Worm (Caenorhabditis elegans) whole organism, young adult: Measurements from ENCODE around the gene enol-1.

Experiments
- B0035.1 ChIP-seq: sonication (generic microtip); optimal IDR thresholded peaks from 2 replicates; lab custom pipeline; 2016; ENCODE audit warnings: missing genetic modification characterization, mild to moderate bottlenecking, missing compliant biosample characterization, missing genotype, missing genetic modification reagents
- F33H1.4 ChIP-seq: fragments of 200-800 bp; sonication (Bioruptor generic); IDR thresholded peaks from 2 replicates; pipeline ENCODE4 v1.3.6; 2022; ENCODE audit warnings: missing genetic modification reagents, missing genetic modification characterization, missing compliant biosample characterization
- hrde-1 ChIP-seq: sonication (generic microtip); optimal IDR thresholded peaks from 2 replicates; lab custom pipeline; 2016; ENCODE audit warnings: missing genetic modification characterization, mild to moderate bottlenecking, missing compliant biosample characterization, moderate library complexity, missing genotype, missing genetic modification reagents, borderline replicate concordance
- lin-40 ChIP-seq: sonication (generic microtip); optimal IDR thresholded peaks from 2 replicates; lab custom pipeline; 2016; ENCODE audit warnings: missing genetic modification characterization, mild to moderate bottlenecking, missing compliant biosample characterization, missing genotype, missing genetic modification reagents
- lsl-1 ChIP-seq: fragments of 200-800 bp; sonication (Bioruptor generic); optimal IDR thresholded peaks from 2 replicates; lab custom pipeline; 2018; ENCODE audit warnings: mild to moderate bottlenecking, missing genetic modification characterization, moderate library complexity, missing compliant biosample characterization
- nfya-1 ChIP-seq: sonication (generic microtip); optimal IDR thresholded peaks from 2 replicates; lab custom pipeline; 2017; ENCODE audit warnings: antibody characterized with exemption, missing compliant biosample characterization, missing genetic modification characterization, borderline replicate concordance; ENCODE audit not compliant: insufficient read depth
- nhr-179 ChIP-seq: sonication (generic microtip); optimal IDR thresholded peaks from 2 replicates; lab custom pipeline; 2016; ENCODE audit warnings: mild to moderate bottlenecking, missing genetic modification characterization, missing compliant biosample characterization
- nhr-27 ChIP-seq: fragments of 200-800 bp; sonication (Bioruptor generic); optimal IDR thresholded peaks from 2 replicates; lab custom pipeline; 2018; ENCODE audit warnings: mild to moderate bottlenecking, missing genetic modification characterization, moderate library complexity, missing compliant biosample characterization
- pha-4 ChIP-seq: fragments of 150-350 bp; sonication (generic microtip); optimal IDR thresholded peaks from 2 replicates; lab custom pipeline; 2014; ENCODE audit warnings: missing biosample characterization, missing genetic modification reagents, missing genetic modification characterization
- sea-2 ChIP-seq: fragments of 200-800 bp; sonication (Bioruptor generic); IDR thresholded peaks from 2 replicates; pipeline ENCODE4 v1.3.6; 2022; ENCODE audit warnings: missing genetic modification characterization, missing compliant biosample characterization
- somi-1 ChIP-seq: fragments of 200-800 bp; sonication (Bioruptor generic); optimal IDR thresholded peaks from 2 replicates; lab custom pipeline; 2018; ENCODE audit warnings: mild to moderate bottlenecking, missing genetic modification characterization, missing compliant biosample characterization
- unc-62 ChIP-seq: fragments of 150-350 bp; optimal IDR thresholded peaks from 2 replicates; lab custom pipeline; 2014; ENCODE audit warnings: missing biosample characterization, missing genetic modification reagents, missing genetic modification characterization

- TF ChIP-seq unc-62 (GFP tag; lab: Kevin White, UChicago) (no peak), nhr-27 (tag; lab: Kevin White, UChicago) (no peak), B0035.1 (tag; lab: Kevin White, UChicago) (no peak), nfya-1 (tag; lab: Kevin White, UChicago) (no peak), pha-4 (tag; lab: Kevin White, UChicago) (no peak), nhr-179 (tag; lab: Kevin White, UChicago) (no peak), hrde-1 (no peak), sea-2 (GFP tag; lab: Robert Waterston, UW) (no peak), lsl-1 (GFP tag; lab: Kevin White, UChicago) (no peak), F33H1.4 (no peak), lin-40 (tag; lab: Kevin White, UChicago) (no peak), somi-1 (GFP tag; lab: Kevin White, UChicago) (no peak)
Measured at ce11 chrII:8923187-8923586, 7.6 kb upstream of the enol-1 start.
